Fruit fly (Drosophila melanogaster) whole organism, embryonic: Measurements from ENCODE around the gene sesB.
A peak's percentile ranks its signal among the peaks of the same experiment; 100 is the strongest.

Source experiments
- CG16815 ChIP-seq: fragments of 200-800 bp; sonication (Bioruptor generic); optimal IDR thresholded peaks from 3 replicates; lab custom pipeline; 2017; ENCODE audit warnings: missing biosample characterization, mild to moderate bottlenecking, missing genetic modification characterization
- CG4360 ChIP-seq: fragments of 200-800 bp; sonication (Bioruptor generic); IDR thresholded peaks from 2 replicates; pipeline ENCODE4 v1.3.6; 2022; ENCODE audit warnings: missing biosample characterization, missing genetic modification characterization
- CG4854 ChIP-seq: fragments of 200-800 bp; sonication (Bioruptor generic); optimal IDR thresholded peaks from 2 replicates; lab custom pipeline; 2016; ENCODE audit warnings: missing biosample characterization, missing genetic modification characterization, inconsistent platforms
- CG8089 ChIP-seq: fragments of 200-800 bp; sonication (Bioruptor generic); optimal IDR thresholded peaks from 3 replicates; lab custom pipeline; 2016; ENCODE audit warnings: missing biosample characterization, missing genetic modification characterization
- CG9932 ChIP-seq: fragments of 200-800 bp; sonication (Bioruptor generic); IDR thresholded peaks from 2 replicates; pipeline ENCODE4 v1.3.6; 2022; ENCODE audit warnings: missing biosample characterization, missing genetic modification characterization
- sens ChIP-seq: fragments of 200-800 bp; sonication (Bioruptor generic); peaks from one replicate; lab custom pipeline; 2016; ENCODE audit warnings: missing biosample characterization, missing genetic modification characterization
- slou ChIP-seq: fragments of 200-800 bp; sonication (Bioruptor generic); optimal IDR thresholded peaks from 3 replicates; lab custom pipeline; 2016; ENCODE audit warnings: missing biosample characterization, missing genetic modification characterization
- ttk ChIP-seq: fragments of 200-800 bp; sonication (Bioruptor generic); IDR thresholded peaks from 2 replicates; pipeline ENCODE4 v2.1.2; 2022; ENCODE audit warnings: missing biosample characterization, missing genetic modification characterization

DNA sequence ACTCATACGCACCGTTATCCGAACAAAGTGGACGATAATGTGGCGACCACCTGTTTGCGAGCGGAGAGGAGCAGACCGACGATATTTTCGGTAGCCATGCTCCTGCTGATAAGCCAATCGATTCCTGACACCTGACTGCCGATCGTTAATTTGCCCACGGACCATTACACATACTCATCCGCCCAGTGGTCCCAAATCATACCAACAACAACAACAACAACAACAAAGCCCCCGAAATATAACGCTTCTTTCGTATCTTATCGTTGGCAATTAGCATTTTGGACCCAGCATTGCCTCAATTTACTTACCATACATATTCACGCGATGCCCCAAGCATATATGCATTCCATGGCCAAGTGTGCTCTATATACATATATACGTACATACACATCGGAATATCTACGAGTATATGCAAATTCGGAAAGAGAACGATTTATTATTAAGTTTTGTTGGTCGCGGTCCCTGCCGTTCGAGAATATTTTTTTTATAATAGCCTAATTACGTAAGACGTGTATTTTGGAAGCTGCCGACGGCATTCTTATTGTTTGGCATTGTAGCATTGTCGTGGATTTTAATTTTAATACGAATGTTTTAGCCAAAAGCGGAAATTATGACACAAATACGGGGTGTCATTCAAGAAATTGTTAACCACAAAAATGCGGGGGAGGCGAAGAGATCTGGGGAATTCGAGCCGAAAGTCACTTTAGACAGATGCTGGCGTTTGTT lies 11.6 kb downstream of the sesB start:
- TF ChIP-seq CG8089 (no peak), sens (GFP tag; lab: Kevin White, UChicago) (peak; percentile 60), CG9932 (no peak), slou (GFP tag; lab: Kevin White, UChicago) (no peak), ttk (no peak), CG16815 (GFP tag; lab: Kevin White, UChicago) (no peak), CG4360 (GFP tag; lab: Robert Waterston, UW) (no peak), CG4854 (no peak)
